Worm (Caenorhabditis elegans) whole organism, mixed stage, embryonic: ENCODE results near the gene rocf-1.

Experiments used
- bed-3 ChIP-seq: fragments of 200-800 bp; sonication (Bioruptor generic); optimal IDR thresholded peaks from 3 replicates; lab custom pipeline; 2018; ENCODE audit warnings: mild to moderate bottlenecking, missing genetic modification characterization, moderate library complexity, missing compliant biosample characterization
- blmp-1 ChIP-seq: fragments of 150-350 bp; optimal IDR thresholded peaks from 2 replicates; lab custom pipeline; 2014; ENCODE audit warnings: missing biosample characterization, missing genetic modification characterization
- drap-1 ChIP-seq: fragments of 200-800 bp; sonication (Bioruptor generic); optimal IDR thresholded peaks from 3 replicates; lab custom pipeline; 2018; ENCODE audit warnings: mild to moderate bottlenecking, missing genetic modification characterization, missing compliant biosample characterization
- elt-3 ChIP-seq: fragments of 150-350 bp; optimal IDR thresholded peaks from 2 replicates; lab custom pipeline; 2014; ENCODE audit warnings: missing biosample characterization, missing genetic modification characterization
- flh-1 ChIP-seq: fragments of 200-800 bp; sonication (Bioruptor generic); optimal IDR thresholded peaks from 2 replicates; lab custom pipeline; 2018; ENCODE audit warnings: mild to moderate bottlenecking, missing genetic modification characterization, moderate library complexity, missing compliant biosample characterization
- ham-2 ChIP-seq: fragments of 200-800 bp; sonication (Bioruptor generic); optimal IDR thresholded peaks from 2 replicates; lab custom pipeline; 2018; ENCODE audit warnings: mild to moderate bottlenecking, missing genetic modification characterization, missing compliant biosample characterization
- lin-32 ChIP-seq: fragments of 200-800 bp; sonication (Bioruptor generic); optimal IDR thresholded peaks from 2 replicates; lab custom pipeline; 2018; ENCODE audit warnings: mild to moderate bottlenecking, missing genetic modification characterization, missing compliant biosample characterization
- mls-2 ChIP-seq: sonication (generic microtip); optimal IDR thresholded peaks from 2 replicates; lab custom pipeline; 2016; ENCODE audit warnings: mild to moderate bottlenecking, missing genetic modification characterization, moderate library complexity, missing compliant biosample characterization
- nhr-237 ChIP-seq: fragments of 150-350 bp; optimal IDR thresholded peaks from 2 replicates; lab custom pipeline; 2014; ENCODE audit warnings: missing biosample characterization, missing genetic modification characterization
- nhr-76 ChIP-seq: sonication (generic microtip); optimal IDR thresholded peaks from 2 replicates; lab custom pipeline; 2017; ENCODE audit warnings: missing biosample characterization, missing genetic modification characterization
- pha-4 ChIP-seq: fragments of 150-350 bp; optimal IDR thresholded peaks from 2 replicates; lab custom pipeline; 2018; ENCODE audit warnings: missing biosample characterization, missing genetic modification reagents, missing genetic modification characterization
- snpc-4 ChIP-seq: fragments of 150-350 bp; optimal IDR thresholded peaks from 2 replicates; lab custom pipeline; 2014; ENCODE audit warnings: missing biosample characterization, missing genetic modification characterization
- sptf-1 ChIP-seq: sonication (generic microtip); optimal IDR thresholded peaks from 2 replicates; lab custom pipeline; 2017; ENCODE audit warnings: mild to moderate bottlenecking, missing genetic modification characterization, moderate library complexity, missing compliant biosample characterization
- tbx-8 ChIP-seq: fragments of 200-800 bp; sonication (Bioruptor generic); optimal IDR thresholded peaks from 2 replicates; lab custom pipeline; 2018; ENCODE audit warnings: mild to moderate bottlenecking, missing genetic modification characterization, moderate library complexity, missing compliant biosample characterization
- unc-120 ChIP-seq: sonication (generic microtip); optimal IDR thresholded peaks from 2 replicates; lab custom pipeline; 2017; ENCODE audit warnings: missing genetic modification characterization, missing compliant biosample characterization; ENCODE audit not compliant: poor library complexity, severe bottlenecking
- unc-39 ChIP-seq: fragments of 150-350 bp; optimal IDR thresholded peaks from 2 replicates; lab custom pipeline; 2014; ENCODE audit warnings: missing biosample characterization, missing genetic modification characterization
- unc-62 ChIP-seq: fragments of 150-350 bp; optimal IDR thresholded peaks from 2 replicates; lab custom pipeline; 2014; ENCODE audit warnings: missing biosample characterization, missing genetic modification reagents, missing genetic modification characterization
- ztf-11 ChIP-seq: fragments of 150-350 bp; optimal IDR thresholded peaks from 2 replicates; lab custom pipeline; 2014; ENCODE audit warnings: missing biosample characterization, missing genetic modification characterization

rocf-1 gene

ce11 chrV:15413847-15414246 is 50.5 kb downstream of the rocf-1 start, which contains the start of gene srh-264:
Gene srh-264, plus strand, starts transcription at chrV:15414147.
- TF ChIP-seq unc-120 (tag; lab: Kevin White, UChicago) (no peak), nhr-76 (tag; lab: Kevin White, UChicago) (no peak), snpc-4 (tag; lab: Kevin White, UChicago) (no peak), bed-3 (no peak), pha-4 (tag; lab: Kevin White, UChicago) (no peak), unc-62 (GFP tag; lab: Kevin White, UChicago) (no peak), drap-1 (no peak), blmp-1 (tag; lab: Kevin White, UChicago) (no peak), mls-2 (tag; lab: Kevin White, UChicago) (no peak), ham-2 (GFP tag; lab: Kevin White, UChicago) (no peak), sptf-1 (tag; lab: Kevin White, UChicago) (no peak), elt-3 (tag; lab: Kevin White, UChicago) (no peak)

ce11 chrV:15412625-15413024 is 51.7 kb downstream of the rocf-1 start, which contains the start of gene srbc-63:
Gene srbc-63, minus strand, starts transcription at chrV:15412725.
- no peak for TF ChIP-seq elt-3 (tag; lab: Kevin White, UChicago)
- no peak for TF ChIP-seq tbx-8
- no peak for TF ChIP-seq unc-62 (GFP tag; lab: Kevin White, UChicago)
- no peak for TF ChIP-seq flh-1 (GFP tag; lab: Kevin White, UChicago)
- TF ChIP-seq mls-2 (tag; lab: Kevin White, UChicago), result no peak
- no peak for TF ChIP-seq unc-39 (tag; lab: Kevin White, UChicago)
- TF ChIP-seq nhr-237 (tag; lab: Kevin White, UChicago), result no peak
- no peak for TF ChIP-seq ztf-11 (tag; lab: Kevin White, UChicago)
- no peak for TF ChIP-seq lin-32
